Fruit fly (Drosophila melanogaster) whole organism, embryonic: ENCODE results near the gene caup.

ENCODE experiments used
- Bdp1 ChIP-seq: fragments of 200-800 bp; sonication (Bioruptor generic); optimal IDR thresholded peaks from 3 replicates; lab custom pipeline; 2016; ENCODE audit warnings: missing biosample characterization, missing genetic modification characterization
- CG12155 ChIP-seq: fragments of 200-800 bp; sonication (Bioruptor generic); optimal IDR thresholded peaks from 3 replicates; lab custom pipeline; 2016; ENCODE audit warnings: missing biosample characterization, missing genetic modification characterization
- CG12236 ChIP-seq: fragments of 200-800 bp; sonication (Bioruptor generic); optimal IDR thresholded peaks from 2 replicates; lab custom pipeline; 2016; ENCODE audit warnings: missing biosample characterization, missing genetic modification characterization
- CG1233 ChIP-seq: fragments of 200-800 bp; sonication (Bioruptor generic); optimal IDR thresholded peaks from 4 replicates; lab custom pipeline; 2018; ENCODE audit warnings: missing biosample characterization, mild to moderate bottlenecking, missing genetic modification characterization
- CG12391 ChIP-seq: fragments of 200-800 bp; sonication (Bioruptor generic); optimal IDR thresholded peaks from 3 replicates; lab custom pipeline; 2018; ENCODE audit warnings: missing biosample characterization, mild to moderate bottlenecking, missing genetic modification characterization, moderate library complexity
- CG12769 ChIP-seq: fragments of 200-800 bp; sonication (Bioruptor generic); optimal IDR thresholded peaks from 2 replicates; lab custom pipeline; 2019; ENCODE audit warnings: missing biosample characterization, mild to moderate bottlenecking, missing genetic modification characterization, moderate library complexity
- CG1602 ChIP-seq: fragments of 200-800 bp; sonication (Bioruptor generic); optimal IDR thresholded peaks from 3 replicates; lab custom pipeline; 2016; ENCODE audit warnings: missing biosample characterization, missing genetic modification characterization
- CG1603 ChIP-seq: fragments of 200-800 bp; sonication (Bioruptor generic); optimal IDR thresholded peaks from 2 replicates; lab custom pipeline; 2019; ENCODE audit warnings: missing biosample characterization, mild to moderate bottlenecking, missing genetic modification characterization, moderate library complexity
- CG17186 ChIP-seq: fragments of 200-800 bp; sonication (Bioruptor generic); optimal IDR thresholded peaks from 3 replicates; lab custom pipeline; 2017; ENCODE audit warnings: missing biosample characterization, missing genetic modification reagents, missing genetic modification characterization
- CG18011 ChIP-seq: fragments of 200-800 bp; sonication (Bioruptor generic); optimal IDR thresholded peaks from 2 replicates; lab custom pipeline; 2017; ENCODE audit warnings: missing biosample characterization, missing genetic modification characterization, mild to moderate bottlenecking, moderate library complexity, missing genotype
- CG18476 ChIP-seq: fragments of 200-800 bp; sonication (Bioruptor generic); optimal IDR thresholded peaks from 2 replicates; lab custom pipeline; 2016; ENCODE audit warnings: missing biosample characterization, mild to moderate bottlenecking, missing genetic modification characterization
- CG3995 ChIP-seq: fragments of 200-800 bp; sonication (Bioruptor generic); optimal IDR thresholded peaks from 3 replicates; lab custom pipeline; 2016; ENCODE audit warnings: missing biosample characterization, missing genetic modification characterization
- CG6854 ChIP-seq: fragments of 200-800 bp; sonication (Bioruptor generic); optimal IDR thresholded peaks from 3 replicates; lab custom pipeline; 2017; ENCODE audit warnings: missing biosample characterization, mild to moderate bottlenecking, missing genetic modification characterization
- CG8765 ChIP-seq: fragments of 200-800 bp; sonication (Bioruptor generic); IDR thresholded peaks from 2 replicates; pipeline ENCODE4 v1.3.6; 2022; ENCODE audit warnings: missing biosample characterization, missing genetic modification characterization
- CG8924 ChIP-seq: fragments of 200-800 bp; optimal IDR thresholded peaks from 3 replicates; lab custom pipeline; 2019; ENCODE audit warnings: missing biosample characterization, mild to moderate bottlenecking, missing genetic modification characterization, moderate library complexity
- CG9727 ChIP-seq: fragments of 200-800 bp; sonication (Bioruptor generic); optimal IDR thresholded peaks from 3 replicates; lab custom pipeline; 2017; ENCODE audit warnings: missing biosample characterization, mild to moderate bottlenecking, missing genetic modification characterization
- CG9932 ChIP-seq: fragments of 200-800 bp; sonication (Bioruptor generic); IDR thresholded peaks from 2 replicates; pipeline ENCODE4 v1.3.6; 2022; ENCODE audit warnings: missing biosample characterization, missing genetic modification characterization
- CTCF ChIP-seq: fragments of 200-800 bp; sonication (Bioruptor generic); optimal IDR thresholded peaks from 2 replicates; lab custom pipeline; 2017; ENCODE audit warnings: missing biosample characterization, mild to moderate bottlenecking, missing genetic modification characterization, moderate library complexity
- CoRest ChIP-seq: fragments of 200-800 bp; sonication (Bioruptor generic); optimal IDR thresholded peaks from 3 replicates; lab custom pipeline; 2018; ENCODE audit warnings: missing biosample characterization, mild to moderate bottlenecking, missing genetic modification characterization, moderate library complexity
- Dfd ChIP-seq, 2 experiments: fragments of >200 bp; optimal IDR thresholded peaks; 2 replicates each; lab custom pipeline; 2017; ENCODE audit warnings: missing biosample characterization in 2 of 2, missing genetic modification characterization in 2 of 2
- Dip2 ChIP-seq: fragments of 200-800 bp; sonication (Bioruptor generic); IDR thresholded peaks from 2 replicates; pipeline ENCODE4 v1.3.6; 2022; ENCODE audit warnings: missing biosample characterization, missing genetic modification characterization
- HHEX ChIP-seq: fragments of 200-800 bp; sonication (Bioruptor generic); optimal IDR thresholded peaks from 3 replicates; lab custom pipeline; 2017; ENCODE audit warnings: missing biosample characterization, mild to moderate bottlenecking, missing genetic modification characterization, missing genetic modification reagents
- HLH3B ChIP-seq: fragments of 200-800 bp; sonication (Bioruptor generic); IDR thresholded peaks from 2 replicates; pipeline ENCODE4 v1.3.6; 2022; ENCODE audit warnings: missing biosample characterization, missing genetic modification characterization
- Lim3 ChIP-seq: fragments of 200-800 bp; sonication (Bioruptor generic); IDR thresholded peaks from 2 replicates; pipeline ENCODE4 v1.3.6; 2022; ENCODE audit warnings: missing biosample characterization, missing genetic modification characterization
- MBD-R2 ChIP-seq: fragments of 200-800 bp; sonication (Bioruptor generic); IDR thresholded peaks from 2 replicates; pipeline ENCODE4 v1.3.6; 2022; ENCODE audit warnings: missing biosample characterization, missing genetic modification characterization
- Mad ChIP-seq: fragments of 200-800 bp; sonication (Bioruptor generic); optimal IDR thresholded peaks from 2 replicates; lab custom pipeline; 2016; ENCODE audit warnings: missing biosample characterization, missing genetic modification characterization
- NC2α ChIP-seq: fragments of 200-800 bp; sonication (Bioruptor generic); optimal IDR thresholded peaks from 2 replicates; lab custom pipeline; 2016; ENCODE audit warnings: missing biosample characterization, missing genetic modification characterization
- NFAT ChIP-seq: fragments of 200-800 bp; sonication (Bioruptor generic); IDR thresholded peaks from 2 replicates; pipeline ENCODE4 v1.3.6; 2022; ENCODE audit warnings: missing biosample characterization, missing genetic modification characterization
- Ptx1 ChIP-seq: fragments of 200-800 bp; sonication (Bioruptor generic); IDR thresholded peaks from 2 replicates; pipeline ENCODE4 v1.3.6; 2022; ENCODE audit warnings: missing biosample characterization, missing genetic modification characterization
- Spps ChIP-seq: fragments of 200-800 bp; sonication (Bioruptor generic); optimal IDR thresholded peaks from 2 replicates; lab custom pipeline; 2018; ENCODE audit warnings: missing biosample characterization, mild to moderate bottlenecking, missing genetic modification characterization
- Sry-δ ChIP-seq: fragments of 200-800 bp; sonication (Bioruptor generic); optimal IDR thresholded peaks from 2 replicates; lab custom pipeline; 2016; ENCODE audit warnings: missing biosample characterization, missing genetic modification characterization
- bowl ChIP-seq: fragments of 200-800 bp; sonication (Bioruptor generic); IDR thresholded peaks from 2 replicates; pipeline ENCODE4 v1.3.6; 2022; ENCODE audit warnings: missing biosample characterization, missing genetic modification characterization
- chinmo ChIP-seq: fragments of 200-800 bp; sonication (Bioruptor generic); IDR thresholded peaks from 4 replicates; pipeline ENCODE4 v1.3.6; 2022; ENCODE audit warnings: missing biosample characterization, missing genetic modification characterization; ENCODE audit not compliant: partially characterized antibody
- chm ChIP-seq: fragments of 200-800 bp; sonication (Bioruptor generic); IDR thresholded peaks from 2 replicates; pipeline ENCODE4 v1.3.6; 2022; ENCODE audit warnings: missing biosample characterization, missing genetic modification characterization
- chn ChIP-seq: fragments of 200-800 bp; sonication (Bioruptor generic); optimal IDR thresholded peaks from 2 replicates; lab custom pipeline; 2016; ENCODE audit warnings: missing biosample characterization, missing genetic modification characterization
- dati ChIP-seq: fragments of 200-800 bp; sonication (Bioruptor generic); IDR thresholded peaks from 2 replicates; pipeline ENCODE4 v1.3.6; 2022; ENCODE audit warnings: missing biosample characterization, missing genetic modification characterization
- dysf ChIP-seq: fragments of 200-800 bp; sonication (Bioruptor generic); IDR thresholded peaks from 3 replicates; pipeline ENCODE4 v1.3.6; 2022; ENCODE audit warnings: missing biosample characterization, missing genetic modification characterization
- fd3F ChIP-seq: fragments of 200-800 bp; sonication (Bioruptor generic); optimal IDR thresholded peaks from 2 replicates; lab custom pipeline; 2018; ENCODE audit warnings: missing biosample characterization, mild to moderate bottlenecking, missing genetic modification characterization, moderate library complexity
- grau ChIP-seq: fragments of 200-800 bp; optimal IDR thresholded peaks from 3 replicates; lab custom pipeline; 2019; ENCODE audit warnings: missing biosample characterization, mild to moderate bottlenecking, missing genetic modification characterization, moderate library complexity
- her ChIP-seq: fragments of 200-800 bp; sonication (Bioruptor generic); optimal IDR thresholded peaks from 2 replicates; lab custom pipeline; 2016; ENCODE audit warnings: missing biosample characterization, missing genetic modification characterization
- jigr1 ChIP-seq: fragments of 200-800 bp; sonication (Bioruptor generic); IDR thresholded peaks from 3 replicates; pipeline ENCODE4 v1.3.6; 2022; ENCODE audit warnings: missing biosample characterization, missing genetic modification characterization
- lilli ChIP-seq: fragments of 200-800 bp; sonication (Bioruptor generic); optimal IDR thresholded peaks from 3 replicates; lab custom pipeline; 2016; ENCODE audit warnings: missing biosample characterization, missing genetic modification characterization
- oc ChIP-seq: fragments of 200-800 bp; sonication (Bioruptor generic); optimal IDR thresholded peaks from 2 replicates; lab custom pipeline; 2018; ENCODE audit warnings: missing biosample characterization, mild to moderate bottlenecking, missing genetic modification characterization, moderate library complexity
- prd ChIP-seq, 3 experiments: fragments of >200 bp in 2 of 3; fragments of 200-800 bp in 1 of 3; sonication (Bioruptor generic) in 1 of 3; optimal IDR thresholded peaks in 2 of 3; IDR thresholded peaks in 1 of 3; 2 replicates in 2 of 3; 3 replicates in 1 of 3; pipeline versions ENCODE4 v1.3.6 to Lab custom; 2017 to 2022; ENCODE audit warnings: missing biosample characterization in 1 of 3, missing genetic modification characterization in 1 of 3
- sim ChIP-seq: fragments of 200-800 bp; sonication (Bioruptor generic); IDR thresholded peaks from 2 replicates; pipeline ENCODE4 v1.3.6; 2022; ENCODE audit warnings: missing biosample characterization, missing genetic modification characterization
- slbo ChIP-seq: fragments of 200-800 bp; sonication (Bioruptor generic); IDR thresholded peaks from 2 replicates; pipeline ENCODE4 v1.3.6; 2022; ENCODE audit warnings: missing biosample characterization, missing genetic modification characterization
- so ChIP-seq: fragments of 200-800 bp; sonication (Bioruptor generic); IDR thresholded peaks from 3 replicates; pipeline ENCODE4 v1.3.6; 2022; ENCODE audit warnings: missing biosample characterization, missing genetic modification characterization
- ssp ChIP-seq: fragments of 200-800 bp; sonication (Bioruptor generic); IDR thresholded peaks from 2 replicates; pipeline ENCODE4 v1.3.6; 2022; ENCODE audit warnings: missing biosample characterization, missing genetic modification characterization
- trh ChIP-seq: fragments of 200-800 bp; sonication (Bioruptor generic); optimal IDR thresholded peaks from 2 replicates; lab custom pipeline; 2016; ENCODE audit warnings: missing biosample characterization, missing genetic modification characterization
- wdn ChIP-seq: fragments of 200-800 bp; sonication (Bioruptor generic); IDR thresholded peaks from 2 replicates; pipeline ENCODE4 v1.3.6; 2022; ENCODE audit warnings: missing biosample characterization, missing genetic modification characterization
- zen ChIP-seq: fragments of 200-800 bp; sonication (Bioruptor generic); optimal IDR thresholded peaks from 3 replicates; lab custom pipeline; 2018; ENCODE audit warnings: missing biosample characterization, mild to moderate bottlenecking, missing genetic modification characterization, moderate library complexity
- zen2 ChIP-seq: fragments of 200-800 bp; sonication (Bioruptor generic); IDR thresholded peaks from 3 replicates; pipeline ENCODE4 v1.3.6; 2022; ENCODE audit warnings: missing biosample characterization, missing genetic modification characterization; ENCODE audit not compliant: partially characterized antibody

Gene caup

DNA sequence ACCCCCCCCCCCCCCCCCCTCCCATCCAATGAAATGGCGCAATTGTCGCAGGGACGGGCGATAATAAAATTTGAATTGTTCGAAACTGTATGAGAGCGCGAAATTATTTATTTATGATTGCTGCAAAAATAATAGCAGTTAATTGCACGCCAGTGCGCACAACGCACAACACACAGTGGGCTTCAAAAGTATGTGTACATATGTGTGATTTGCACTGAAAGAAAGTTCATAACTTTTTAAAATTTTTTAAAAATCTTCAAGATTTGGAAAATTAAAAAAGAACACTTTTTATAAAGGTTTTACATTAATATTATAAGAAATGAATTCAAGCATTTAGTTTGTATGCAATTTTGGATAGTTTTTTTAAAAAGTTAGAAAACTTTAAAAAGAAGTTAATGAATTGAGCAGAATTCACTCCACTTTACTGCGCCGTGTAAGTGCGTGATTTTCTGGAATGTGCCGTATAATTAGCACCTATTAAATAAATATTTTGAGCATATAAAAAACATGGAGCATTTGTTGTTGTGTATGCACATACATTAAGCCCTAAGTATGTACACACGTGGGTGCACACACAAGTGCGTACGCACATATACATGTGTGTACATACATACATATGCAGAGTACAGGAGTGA lies 19.3 kb upstream of the caup start (continued):
- no peak for TF ChIP-seq fd3F (GFP tag; lab: Kevin White, UChicago)
- no peak for TF ChIP-seq ssp
- TF ChIP-seq slbo (GFP tag; lab: Robert Waterston, UW) = no peak
- no peak for TF ChIP-seq CG8924
- TF ChIP-seq chm (GFP tag; lab: Robert Waterston, UW) = no peak
- TF ChIP-seq HHEX (GFP tag; lab: Kevin White, UChicago) = no peak
- TF ChIP-seq CG9932 (GFP tag; lab: Robert Waterston, UW) = no peak
- no peak for TF ChIP-seq her (GFP tag; lab: Kevin White, UChicago)
- no peak for TF ChIP-seq Lim3 (GFP tag; lab: Robert Waterston, UW)
- peak; percentile 19 for TF ChIP-seq CoRest (tag; lab: Kevin White, UChicago)
- TF ChIP-seq Dip2 (GFP tag; lab: Robert Waterston, UW) = no peak
- no peak for TF ChIP-seq MBD-R2 (GFP tag; lab: Robert Waterston, UW)
- no peak for TF ChIP-seq trh (GFP tag; lab: Kevin White, UChicago)
- TF ChIP-seq Ptx1 (GFP tag; lab: Robert Waterston, UW) = no peak
- TF ChIP-seq Spps = no peak
- no peak for TF ChIP-seq bowl (GFP tag; lab: Robert Waterston, UW)
- no peak for TF ChIP-seq CG18476 (GFP tag; lab: Kevin White, UChicago)
- no peak for TF ChIP-seq chn (GFP tag; lab: Kevin White, UChicago)
- TF ChIP-seq Mad = no peak
- no peak for TF ChIP-seq CG3995 (GFP tag; lab: Kevin White, UChicago)
- TF ChIP-seq dysf (GFP tag; lab: Robert Waterston, UW) = no peak
- TF ChIP-seq CG1602 (GFP tag; lab: Kevin White, UChicago) = peak; percentile 29
- no peak for TF ChIP-seq lilli (GFP tag; lab: Kevin White, UChicago)
- TF ChIP-seq jigr1 (GFP tag; lab: Robert Waterston, UW) = no peak
- TF ChIP-seq prd (optimal IDR thresholded peaks at IDR 0.05; lab: Kevin White, UChicago) = no peak
- TF ChIP-seq prd (GFP tag; IDR thresholded peaks at IDR 0.05; lab: Robert Waterston, UW) = no peak; the same call in 2 of the 3 replicates
- no peak for TF ChIP-seq sim (GFP tag; lab: Robert Waterston, UW)
- no peak for TF ChIP-seq CG1233 (GFP tag; lab: Kevin White, UChicago)
- TF ChIP-seq zen (tag; lab: Kevin White, UChicago) = peak; percentile 47
- TF ChIP-seq CG8765 (GFP tag; lab: Robert Waterston, UW) = no peak
- no peak for TF ChIP-seq CG12236 (GFP tag; lab: Kevin White, UChicago)
- TF ChIP-seq HLH3B = no peak
- no peak for TF ChIP-seq CG12155 (GFP tag; lab: Kevin White, UChicago)
- TF ChIP-seq wdn (GFP tag; lab: Robert Waterston, UW) = no peak
- TF ChIP-seq NC2α (GFP tag; lab: Kevin White, UChicago) = no peak
- no peak for TF ChIP-seq CG17186 (GFP tag; lab: Kevin White, UChicago)
- no peak for TF ChIP-seq Dfd (GFP tag; optimal IDR thresholded peaks at IDR 0.05; lab: Kevin White, UChicago)
- no peak for TF ChIP-seq CG18011 (GFP tag; lab: Kevin White, UChicago)
- no peak for TF ChIP-seq chinmo
- TF ChIP-seq CG12769 (tag; lab: Kevin White, UChicago) = no peak
- peak; percentile 60 for TF ChIP-seq CG9727 (GFP tag; lab: Kevin White, UChicago)
- no peak for TF ChIP-seq dati (GFP tag; lab: Robert Waterston, UW)
- peak; percentile 8 for TF ChIP-seq grau (tag; lab: Kevin White, UChicago)
- no peak for TF ChIP-seq CTCF (GFP tag; lab: Kevin White, UChicago)
- TF ChIP-seq so (GFP tag; lab: Robert Waterston, UW) = no peak
- TF ChIP-seq Bdp1 (GFP tag; lab: Kevin White, UChicago) = no peak
- TF ChIP-seq CG6854 (GFP tag; lab: Kevin White, UChicago) = no peak
- no peak for TF ChIP-seq zen2
- no peak for TF ChIP-seq CG1603 (tag; lab: Kevin White, UChicago)
- no peak for TF ChIP-seq NFAT (GFP tag; lab: Robert Waterston, UW)
- TF ChIP-seq oc (tag; lab: Kevin White, UChicago) = no peak
- TF ChIP-seq Sry-δ (GFP tag; lab: Kevin White, UChicago) = no peak
- peak; percentile 23 for TF ChIP-seq CG12391 (tag; lab: Kevin White, UChicago)
